Worm (Caenorhabditis elegans): ENCODE measurements around the gene pgap-1.
A peak's percentile ranks its signal among the peaks of the same experiment; 100 is the strongest.

pgap-1 gene

ce11 chrV:11223698-11224097 lies 18.0 kb upstream of the pgap-1 start:
- TF ChIP-seq hmbx-1 (tag; optimal IDR thresholded peaks at IDR 0.05) (no peak), tbx-37 (GFP tag; conservative IDR thresholded peaks at IDR 0.05) (no peak)

ce11 chrV:11225981-11226380 lies 15.7 kb upstream of the pgap-1 start, which contains the start of gene bgal-1:
Gene bgal-1, minus strand, starts transcription at chrV:11226018.
- TF ChIP-seq hmbx-1 (tag; optimal IDR thresholded peaks at IDR 0.05) (no peak), tbx-11 (GFP tag; IDR thresholded peaks at IDR 0.05) (no peak), B0310.2 (tag; optimal IDR thresholded peaks at IDR 0.05) (no peak), ets-7 (tag; optimal IDR thresholded peaks at IDR 0.05) (no peak), ceh-13 (GFP tag; optimal IDR thresholded peaks at IDR 0.05) (no peak), aly-1 (tag; optimal IDR thresholded peaks at IDR 0.05) (no peak), ceh-36 (tag; optimal IDR thresholded peaks at IDR 0.05) (no peak), scrt-1 (GFP tag; IDR thresholded peaks at IDR 0.05) (no peak), hmg-4 (GFP tag; optimal IDR thresholded peaks at IDR 0.05) (no peak), flt-1 (GFP tag; IDR thresholded peaks at IDR 0.05) (no peak), pes-1 (GFP tag; IDR thresholded peaks at IDR 0.05) (no peak), tbx-37 (GFP tag; conservative IDR thresholded peaks at IDR 0.05) (no peak)

ce11 chrV:11228653-11229173 lies 13.0 kb upstream of the pgap-1 start, which contains the start of gene pqn-70:
Gene pqn-70, minus strand, starts transcription at chrV:11228703.
- no peak for TF ChIP-seq tbx-11 (GFP tag; IDR thresholded peaks at IDR 0.05)
- TF ChIP-seq ama-1 (optimal IDR thresholded peaks at IDR 0.05), result no peak
- no peak for TF ChIP-seq tra-4 (tag; optimal IDR thresholded peaks at IDR 0.05)
- no peak for TF ChIP-seq hnd-1 (tag; optimal IDR thresholded peaks at IDR 0.05)
- no peak for TF ChIP-seq ets-7 (tag; optimal IDR thresholded peaks at IDR 0.05)
- TF ChIP-seq aly-1 (tag; optimal IDR thresholded peaks at IDR 0.05), result no peak
- TF ChIP-seq B0310.2 (tag; optimal IDR thresholded peaks at IDR 0.05), result no peak
- no peak for TF ChIP-seq scrt-1 (GFP tag; IDR thresholded peaks at IDR 0.05)
- TF ChIP-seq pes-1 (GFP tag; IDR thresholded peaks at IDR 0.05), result no peak
- no peak for TF ChIP-seq ceh-36 (tag; optimal IDR thresholded peaks at IDR 0.05)
- peak; percentile 60 for TF ChIP-seq hmg-4 (GFP tag; optimal IDR thresholded peaks at IDR 0.05)
- TF ChIP-seq tbx-37 (GFP tag; conservative IDR thresholded peaks at IDR 0.05), result 0 out of 2 replicates have a peak, but pooled peaks have one; percentile 11
- TF ChIP-seq sea-1 (GFP tag; conservative IDR thresholded peaks at IDR 0.05), result no peak
- peak; percentile 39 for TF ChIP-seq F13C5.2 (tag; optimal IDR thresholded peaks at IDR 0.05)
- TF ChIP-seq ceh-13 (GFP tag; optimal IDR thresholded peaks at IDR 0.05), result no peak
- no peak for TF ChIP-seq flt-1 (GFP tag; IDR thresholded peaks at IDR 0.05)
- no peak for TF ChIP-seq hmbx-1 (tag; optimal IDR thresholded peaks at IDR 0.05)

- TF ChIP-seq aly-1 (tag; optimal IDR thresholded peaks at IDR 0.05), result no peak
- TF ChIP-seq ceh-13 (GFP tag; optimal IDR thresholded peaks at IDR 0.05), result no peak
- no peak for TF ChIP-seq flt-1 (GFP tag; IDR thresholded peaks at IDR 0.05)
- TF ChIP-seq hmbx-1 (tag; optimal IDR thresholded peaks at IDR 0.05), result no peak
- TF ChIP-seq B0310.2 (tag; optimal IDR thresholded peaks at IDR 0.05), result no peak
- TF ChIP-seq ets-7 (tag; optimal IDR thresholded peaks at IDR 0.05), result no peak
- TF ChIP-seq F13C5.2 (tag; optimal IDR thresholded peaks at IDR 0.05), result no peak
- TF ChIP-seq scrt-1 (GFP tag; IDR thresholded peaks at IDR 0.05), result no peak
- TF ChIP-seq tra-4 (tag; optimal IDR thresholded peaks at IDR 0.05), result no peak
- no peak for TF ChIP-seq hnd-1 (tag; optimal IDR thresholded peaks at IDR 0.05)
- TF ChIP-seq ama-1 (optimal IDR thresholded peaks at IDR 0.05), result no peak
- TF ChIP-seq sea-1 (GFP tag; conservative IDR thresholded peaks at IDR 0.05), result no peak
- TF ChIP-seq ceh-36 (tag; optimal IDR thresholded peaks at IDR 0.05), result no peak
- TF ChIP-seq tbx-11 (GFP tag; IDR thresholded peaks at IDR 0.05), result no peak
- no peak for TF ChIP-seq tbx-37 (GFP tag; conservative IDR thresholded peaks at IDR 0.05)
- TF ChIP-seq pes-1 (GFP tag; IDR thresholded peaks at IDR 0.05), result no peak
Measured at ce11 chrV:11231177-11231576, 10.5 kb upstream of the pgap-1 start.

ce11 chrV:11234350-11234749 lies 7.3 kb upstream of the pgap-1 start, which contains the start of gene T19B10.5:
Gene T19B10.5, plus strand, starts transcription at chrV:11234650.
- TF ChIP-seq hmbx-1 (tag; optimal IDR thresholded peaks at IDR 0.05) (no peak), B0310.2 (tag; optimal IDR thresholded peaks at IDR 0.05) (no peak), sea-1 (GFP tag; conservative IDR thresholded peaks at IDR 0.05) (no peak), hnd-1 (tag; optimal IDR thresholded peaks at IDR 0.05) (no peak), scrt-1 (GFP tag; IDR thresholded peaks at IDR 0.05) (no peak), tbx-37 (GFP tag; conservative IDR thresholded peaks at IDR 0.05) (no peak), tbx-11 (GFP tag; IDR thresholded peaks at IDR 0.05) (no peak)

- TF ChIP-seq hmbx-1 (tag; optimal IDR thresholded peaks at IDR 0.05), result no peak
Measured at ce11 chrV:11235876-11236275, 5.8 kb upstream of the pgap-1 start.

- TF ChIP-seq hmg-4 (GFP tag; optimal IDR thresholded peaks at IDR 0.05), result peak; percentile 50
- TF ChIP-seq ets-7 (tag; optimal IDR thresholded peaks at IDR 0.05), result peak; percentile 0
- TF ChIP-seq tbx-37 (GFP tag; conservative IDR thresholded peaks at IDR 0.05), result peak; percentile 74
- TF ChIP-seq ceh-36 (tag; optimal IDR thresholded peaks at IDR 0.05), result peak; percentile 69
- no peak for TF ChIP-seq aly-1 (tag; optimal IDR thresholded peaks at IDR 0.05)
- no peak for TF ChIP-seq ama-1 (optimal IDR thresholded peaks at IDR 0.05)
- TF ChIP-seq sea-1 (GFP tag; conservative IDR thresholded peaks at IDR 0.05), result peak; percentile 75
- peak; percentile 90 for TF ChIP-seq F13C5.2 (tag; optimal IDR thresholded peaks at IDR 0.05)
- no peak for TF ChIP-seq tra-4 (tag; optimal IDR thresholded peaks at IDR 0.05)
- peak; percentile 76 for TF ChIP-seq flt-1 (GFP tag; IDR thresholded peaks at IDR 0.05)
- TF ChIP-seq pes-1 (GFP tag; IDR thresholded peaks at IDR 0.05), result no peak
- no peak for TF ChIP-seq B0310.2 (tag; optimal IDR thresholded peaks at IDR 0.05)
- TF ChIP-seq hmbx-1 (tag; optimal IDR thresholded peaks at IDR 0.05), result peak; percentile 12
- TF ChIP-seq tbx-11 (GFP tag; IDR thresholded peaks at IDR 0.05), result peak; percentile 69; the same call in 1 of the 2 replicates
- TF ChIP-seq hnd-1 (tag; optimal IDR thresholded peaks at IDR 0.05), result peak; percentile 43
- TF ChIP-seq scrt-1 (GFP tag; IDR thresholded peaks at IDR 0.05), result peak; percentile 55; the same call in 1 of the 2 replicates
- peak; percentile 65 for TF ChIP-seq ceh-13 (GFP tag; optimal IDR thresholded peaks at IDR 0.05)
Measured at ce11 chrV:11239187-11239725, 2.4 kb upstream of the pgap-1 start, which contains the start of the genes dvc-1 and ima-1. Gene dvc-1, minus strand, starts transcription at chrV:11239331. Gene ima-1, plus strand, starts transcription at chrV:11239675.

Measured in whole organism, early embryonic.